Fruit fly (Drosophila melanogaster): Measurements from ENCODE around the gene CG12003.

dm6 chr3L:1586266-1587054 is 21.3 kb downstream of the CG12003 start:
- TF ChIP-seq her (GFP tag; optimal IDR thresholded peaks at IDR 0.05) (peak; percentile 68), CG8359 (GFP tag; optimal IDR thresholded peaks at IDR 0.05; ENCODE audit: borderline replicate concordance) (peak; percentile 70), Neu2 (GFP tag; optimal IDR thresholded peaks at IDR 0.05; ENCODE audit: borderline replicate concordance) (no peak)

Measured in whole organism, embryonic.